Worm (Caenorhabditis elegans): ENCODE data around the gene rde-11.

- no peak for TF ChIP-seq ceh-82 (tag; optimal IDR thresholded peaks at IDR 0.05)
- no peak for TF ChIP-seq tag-97 (GFP tag; IDR thresholded peaks at IDR 0.05)
- TF ChIP-seq mdl-1 (tag; optimal IDR thresholded peaks at IDR 0.05) = no peak
- no peak for TF ChIP-seq nhr-77 (tag; optimal IDR thresholded peaks at IDR 0.05)
- no peak for TF ChIP-seq nhr-25 (tag; optimal IDR thresholded peaks at IDR 0.05; ENCODE audit: borderline replicate concordance, insufficient read depth)
- TF ChIP-seq pha-4 (GFP tag; IDR thresholded peaks at IDR 0.05) = no peak
- TF ChIP-seq pha-4 (tag; optimal IDR thresholded peaks at IDR 0.05) = no peak
- no peak for TF ChIP-seq ztf-11 (tag; optimal IDR thresholded peaks at IDR 0.05)
- no peak for TF ChIP-seq fos-1 (tag; optimal IDR thresholded peaks at IDR 0.05)
- no peak for TF ChIP-seq vab-7 (GFP tag; IDR thresholded peaks at IDR 0.05)
- no peak for TF ChIP-seq zag-1 (tag; optimal IDR thresholded peaks at IDR 0.05)
Observed at ce11 chrIV:13082106-13082505, 22.9 kb upstream of the rde-11 start.
